Worm (Caenorhabditis elegans) whole organism, mixed stage, embryonic: ENCODE results near the gene hsp-12.2.

Source experiments
- M03D4.4 ChIP-seq: sonication (generic microtip); optimal IDR thresholded peaks from 2 replicates; lab custom pipeline; 2017; ENCODE audit warnings: mild to moderate bottlenecking, missing genetic modification characterization, missing compliant biosample characterization
- bed-3 ChIP-seq: fragments of 200-800 bp; sonication (Bioruptor generic); optimal IDR thresholded peaks from 3 replicates; lab custom pipeline; 2018; ENCODE audit warnings: mild to moderate bottlenecking, missing genetic modification characterization, moderate library complexity, missing compliant biosample characterization
- blmp-1 ChIP-seq: fragments of 150-350 bp; optimal IDR thresholded peaks from 2 replicates; lab custom pipeline; 2014; ENCODE audit warnings: missing biosample characterization, missing genetic modification characterization
- ceh-39 ChIP-seq: fragments of 150-350 bp; optimal IDR thresholded peaks from 2 replicates; lab custom pipeline; 2014; ENCODE audit warnings: missing biosample characterization, missing genetic modification characterization
- ceh-43 ChIP-seq: fragments of 200-800 bp; sonication (Bioruptor generic); optimal IDR thresholded peaks from 2 replicates; lab custom pipeline; 2018; ENCODE audit warnings: mild to moderate bottlenecking, missing genetic modification characterization, moderate library complexity, missing compliant biosample characterization
- ceh-83 ChIP-seq: fragments of 200-800 bp; sonication (Bioruptor generic); optimal IDR thresholded peaks from 2 replicates; lab custom pipeline; 2018; ENCODE audit warnings: mild to moderate bottlenecking, missing genetic modification characterization, missing compliant biosample characterization
- ces-1 ChIP-seq: fragments of 150-350 bp; optimal IDR thresholded peaks from 2 replicates; lab custom pipeline; 2014; ENCODE audit warnings: missing biosample characterization, missing genetic modification reagents, missing genetic modification characterization
- cnd-1 ChIP-seq: fragments of 200-800 bp; sonication (Bioruptor generic); optimal IDR thresholded peaks from 2 replicates; lab custom pipeline; 2018; ENCODE audit warnings: mild to moderate bottlenecking, missing genetic modification characterization, missing compliant biosample characterization
- drap-1 ChIP-seq: fragments of 200-800 bp; sonication (Bioruptor generic); optimal IDR thresholded peaks from 3 replicates; lab custom pipeline; 2018; ENCODE audit warnings: mild to moderate bottlenecking, missing genetic modification characterization, missing compliant biosample characterization
- elt-1 ChIP-seq: sonication (generic microtip); optimal IDR thresholded peaks from 2 replicates; lab custom pipeline; 2017; ENCODE audit warnings: missing genetic modification characterization, mild to moderate bottlenecking, missing compliant biosample characterization, antibody characterized with exemption, moderate library complexity, borderline replicate concordance; ENCODE audit not compliant: insufficient read depth
- elt-3 ChIP-seq: fragments of 150-350 bp; optimal IDR thresholded peaks from 2 replicates; lab custom pipeline; 2014; ENCODE audit warnings: missing biosample characterization, missing genetic modification characterization
- flh-1 ChIP-seq: fragments of 200-800 bp; sonication (Bioruptor generic); optimal IDR thresholded peaks from 2 replicates; lab custom pipeline; 2018; ENCODE audit warnings: mild to moderate bottlenecking, missing genetic modification characterization, moderate library complexity, missing compliant biosample characterization
- ham-2 ChIP-seq: fragments of 200-800 bp; sonication (Bioruptor generic); optimal IDR thresholded peaks from 2 replicates; lab custom pipeline; 2018; ENCODE audit warnings: mild to moderate bottlenecking, missing genetic modification characterization, missing compliant biosample characterization
- hlh-1 ChIP-seq: fragments of 150-350 bp; optimal IDR thresholded peaks from 2 replicates; lab custom pipeline; 2014; ENCODE audit warnings: missing biosample characterization, missing genetic modification reagents, missing genetic modification characterization
- lin-13 ChIP-seq: fragments of 150-350 bp; optimal IDR thresholded peaks from 2 replicates; lab custom pipeline; 2014; ENCODE audit warnings: missing biosample characterization, missing genetic modification characterization
- lin-32 ChIP-seq: fragments of 200-800 bp; sonication (Bioruptor generic); optimal IDR thresholded peaks from 2 replicates; lab custom pipeline; 2018; ENCODE audit warnings: mild to moderate bottlenecking, missing genetic modification characterization, missing compliant biosample characterization
- lsy-2 ChIP-seq: fragments of 150-350 bp; optimal IDR thresholded peaks from 2 replicates; lab custom pipeline; 2014; ENCODE audit warnings: missing biosample characterization, missing genetic modification characterization
- mab-5 ChIP-seq: fragments of 150-350 bp; optimal IDR thresholded peaks from 2 replicates; lab custom pipeline; 2014; ENCODE audit warnings: missing biosample characterization, missing genetic modification characterization
- mep-1 ChIP-seq: fragments of 150-350 bp; optimal IDR thresholded peaks from 2 replicates; lab custom pipeline; 2017; ENCODE audit warnings: missing biosample characterization, missing genetic modification reagents, missing genetic modification characterization, inconsistent platforms
- mls-2 ChIP-seq: sonication (generic microtip); optimal IDR thresholded peaks from 2 replicates; lab custom pipeline; 2016; ENCODE audit warnings: mild to moderate bottlenecking, missing genetic modification characterization, moderate library complexity, missing compliant biosample characterization
- nhr-12 ChIP-seq: fragments of 150-350 bp; optimal IDR thresholded peaks from 2 replicates; lab custom pipeline; 2014; ENCODE audit warnings: missing biosample characterization, missing genetic modification characterization
- nhr-2 ChIP-seq: fragments of 150-350 bp; optimal IDR thresholded peaks from 2 replicates; lab custom pipeline; 2014; ENCODE audit warnings: missing biosample characterization, missing genetic modification characterization
- nhr-237 ChIP-seq: fragments of 150-350 bp; optimal IDR thresholded peaks from 2 replicates; lab custom pipeline; 2014; ENCODE audit warnings: missing biosample characterization, missing genetic modification characterization
- nhr-28 ChIP-seq: fragments of 150-350 bp; optimal IDR thresholded peaks from 2 replicates; lab custom pipeline; 2014; ENCODE audit warnings: missing biosample characterization, missing genetic modification characterization
- nhr-76 ChIP-seq: sonication (generic microtip); optimal IDR thresholded peaks from 2 replicates; lab custom pipeline; 2017; ENCODE audit warnings: missing biosample characterization, missing genetic modification characterization
- pha-4 ChIP-seq: fragments of 150-350 bp; optimal IDR thresholded peaks from 2 replicates; lab custom pipeline; 2018; ENCODE audit warnings: missing biosample characterization, missing genetic modification reagents, missing genetic modification characterization
- sem-2 ChIP-seq: fragments of 200-800 bp; sonication (Bioruptor generic); optimal IDR thresholded peaks from 2 replicates; lab custom pipeline; 2018; ENCODE audit warnings: mild to moderate bottlenecking, missing genetic modification characterization, missing compliant biosample characterization
- snpc-4 ChIP-seq: fragments of 150-350 bp; optimal IDR thresholded peaks from 2 replicates; lab custom pipeline; 2014; ENCODE audit warnings: missing biosample characterization, missing genetic modification characterization
- sptf-1 ChIP-seq: sonication (generic microtip); optimal IDR thresholded peaks from 2 replicates; lab custom pipeline; 2017; ENCODE audit warnings: mild to moderate bottlenecking, missing genetic modification characterization, moderate library complexity, missing compliant biosample characterization
- tbx-8 ChIP-seq: fragments of 200-800 bp; sonication (Bioruptor generic); optimal IDR thresholded peaks from 2 replicates; lab custom pipeline; 2018; ENCODE audit warnings: mild to moderate bottlenecking, missing genetic modification characterization, moderate library complexity, missing compliant biosample characterization
- unc-120 ChIP-seq: sonication (generic microtip); optimal IDR thresholded peaks from 2 replicates; lab custom pipeline; 2017; ENCODE audit warnings: missing genetic modification characterization, missing compliant biosample characterization; ENCODE audit not compliant: poor library complexity, severe bottlenecking
- unc-39 ChIP-seq: fragments of 150-350 bp; optimal IDR thresholded peaks from 2 replicates; lab custom pipeline; 2014; ENCODE audit warnings: missing biosample characterization, missing genetic modification characterization
- unc-62 ChIP-seq: fragments of 150-350 bp; optimal IDR thresholded peaks from 2 replicates; lab custom pipeline; 2014; ENCODE audit warnings: missing biosample characterization, missing genetic modification reagents, missing genetic modification characterization
- zip-8 ChIP-seq: fragments of 150-350 bp; optimal IDR thresholded peaks from 2 replicates; lab custom pipeline; 2014; ENCODE audit warnings: missing biosample characterization, missing genetic modification characterization
- ztf-11 ChIP-seq: fragments of 150-350 bp; optimal IDR thresholded peaks from 2 replicates; lab custom pipeline; 2014; ENCODE audit warnings: missing biosample characterization, missing genetic modification characterization

Gene hsp-12.2

DNA sequence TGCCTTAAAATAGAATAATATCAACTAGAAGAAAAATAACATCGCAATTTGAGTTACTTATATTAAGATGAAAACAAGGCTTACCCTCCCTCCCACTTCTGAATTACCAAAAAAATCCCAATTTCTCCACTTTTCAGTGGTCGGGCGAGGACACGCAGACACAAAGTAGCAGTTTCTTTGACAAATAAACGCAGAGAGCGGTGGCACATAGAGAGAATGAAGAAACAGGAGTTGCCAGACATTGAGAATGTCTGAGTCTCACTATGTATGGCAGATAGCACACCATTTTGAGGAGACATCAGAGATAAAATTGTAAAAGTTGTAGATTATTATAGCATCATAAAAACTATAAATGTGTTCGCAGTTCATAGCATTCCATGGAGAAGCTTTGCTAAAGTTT is 12.6 kb upstream of the hsp-12.2 start:
- peak; percentile 43 for TF ChIP-seq nhr-2 (tag; lab: Kevin White, UChicago)
- no peak for TF ChIP-seq drap-1 (GFP tag; lab: Kevin White, UChicago)
- no peak for TF ChIP-seq nhr-28 (tag; lab: Kevin White, UChicago)
- no peak for TF ChIP-seq unc-39
- TF ChIP-seq nhr-12: no peak
- no peak for TF ChIP-seq zip-8 (tag; lab: Kevin White, UChicago)
- TF ChIP-seq ceh-43 (GFP tag; lab: Kevin White, UChicago): no peak
- TF ChIP-seq flh-1 (GFP tag; lab: Kevin White, UChicago): no peak
- no peak for TF ChIP-seq sptf-1
- no peak for TF ChIP-seq mep-1 (tag; lab: Kevin White, UChicago)
- no peak for TF ChIP-seq nhr-237 (tag; lab: Kevin White, UChicago)
- peak; percentile 11 for TF ChIP-seq lsy-2 (tag; lab: Kevin White, UChicago)
- no peak for TF ChIP-seq cnd-1 (tag; lab: Kevin White, UChicago)
- no peak for TF ChIP-seq ham-2 (GFP tag; lab: Kevin White, UChicago)
- TF ChIP-seq ceh-83: no peak
- TF ChIP-seq sem-2 (GFP tag; lab: Kevin White, UChicago): no peak
- no peak for TF ChIP-seq mls-2
- TF ChIP-seq ceh-39 (tag; lab: Kevin White, UChicago): no peak
- TF ChIP-seq elt-1 (tag; lab: Kevin White, UChicago): no peak
- TF ChIP-seq unc-120: peak; percentile 90
- no peak for TF ChIP-seq bed-3
- no peak for TF ChIP-seq M03D4.4 (tag; lab: Kevin White, UChicago)
- TF ChIP-seq tbx-8 (GFP tag; lab: Kevin White, UChicago): no peak
- TF ChIP-seq lin-32: no peak
- no peak for TF ChIP-seq ztf-11 (tag; lab: Kevin White, UChicago)
- peak; percentile 48 for TF ChIP-seq pha-4
- TF ChIP-seq elt-3 (tag; lab: Kevin White, UChicago): no peak
- TF ChIP-seq hlh-1: no peak
- TF ChIP-seq blmp-1 (tag; lab: Kevin White, UChicago): no peak
- peak; percentile 58 for TF ChIP-seq unc-62 (GFP tag; lab: Kevin White, UChicago)
- peak; percentile 70 for TF ChIP-seq ces-1 (GFP tag; lab: Kevin White, UChicago)
- no peak for TF ChIP-seq nhr-76 (tag; lab: Kevin White, UChicago)
- TF ChIP-seq lin-13 (tag; lab: Kevin White, UChicago): no peak
- TF ChIP-seq snpc-4: no peak
- no peak for TF ChIP-seq mab-5 (tag; lab: Kevin White, UChicago)

DNA sequence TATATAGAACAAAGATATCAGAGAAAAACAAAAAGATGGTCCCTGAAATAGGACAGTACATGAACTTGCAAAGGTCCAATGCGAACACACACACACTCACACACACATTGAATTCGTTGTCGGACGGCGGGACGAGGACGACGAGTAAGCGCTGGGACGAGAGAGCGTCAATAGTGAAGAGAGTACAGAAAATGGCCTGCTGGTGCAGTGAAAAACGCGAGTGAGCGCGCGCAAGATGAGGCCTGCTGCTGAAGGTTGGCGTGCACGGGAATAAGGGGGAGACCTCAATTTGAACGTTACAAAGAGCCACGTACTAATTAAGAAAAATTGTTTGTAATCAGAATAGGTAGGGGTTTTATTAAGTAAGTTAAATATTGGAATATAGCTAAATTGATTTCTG is 10.9 kb upstream of the hsp-12.2 start:
- TF ChIP-seq elt-1 (tag; lab: Kevin White, UChicago) (no peak), nhr-76 (tag; lab: Kevin White, UChicago) (no peak), elt-3 (tag; lab: Kevin White, UChicago) (no peak), ceh-39 (tag; lab: Kevin White, UChicago) (no peak), hlh-1 (no peak), drap-1 (GFP tag; lab: Kevin White, UChicago) (peak; percentile 50), lin-32 (no peak), ham-2 (GFP tag; lab: Kevin White, UChicago) (peak; percentile 48), cnd-1 (tag; lab: Kevin White, UChicago) (peak; percentile 60), unc-39 (no peak), snpc-4 (no peak), sem-2 (GFP tag; lab: Kevin White, UChicago) (no peak), lin-13 (tag; lab: Kevin White, UChicago) (no peak), mab-5 (tag; lab: Kevin White, UChicago) (no peak), ztf-11 (tag; lab: Kevin White, UChicago) (no peak), unc-120 (peak; percentile 25), ceh-83 (no peak), zip-8 (tag; lab: Kevin White, UChicago) (no peak), tbx-8 (GFP tag; lab: Kevin White, UChicago) (no peak), bed-3 (no peak), blmp-1 (tag; lab: Kevin White, UChicago) (no peak), nhr-28 (tag; lab: Kevin White, UChicago) (no peak), nhr-237 (tag; lab: Kevin White, UChicago) (no peak), flh-1 (GFP tag; lab: Kevin White, UChicago) (no peak), M03D4.4 (tag; lab: Kevin White, UChicago) (no peak), pha-4 (peak; percentile 15), nhr-2 (tag; lab: Kevin White, UChicago) (no peak), nhr-12 (no peak), lsy-2 (tag; lab: Kevin White, UChicago) (peak; percentile 24), unc-62 (GFP tag; lab: Kevin White, UChicago) (no peak), mls-2 (no peak), ceh-43 (GFP tag; lab: Kevin White, UChicago) (no peak), ces-1 (GFP tag; lab: Kevin White, UChicago) (no peak), mep-1 (tag; lab: Kevin White, UChicago) (no peak), sptf-1 (no peak)
